Fruit fly (Drosophila melanogaster): Measurements from ENCODE around the gene ckd.

dm6 chr3L:3303087-3303526, 45.4 kb downstream of the ckd start, which contains the start of gene CG14968:
- peak; percentile 99 for TF ChIP-seq CG6163 (GFP tag; IDR thresholded peaks at IDR 0.05)
- peak; percentile 95 for TF ChIP-seq achi (GFP tag; optimal IDR thresholded peaks at IDR 0.05)
- peak; percentile 84 for TF ChIP-seq Hr39 (GFP tag; optimal IDR thresholded peaks at IDR 0.05)
